Worm (Caenorhabditis elegans) whole organism, late embryonic: ENCODE results near the gene F58A6.5.
"Not testable (repeated sequence)": the region's sequence is repeated elsewhere in the genome, so short reads cannot be mapped to it uniquely, and the experiment has no call there.

Source experiments
- C08G9.2 ChIP-seq: sonication (generic microtip); optimal IDR thresholded peaks from 2 replicates; lab custom pipeline; 2016; ENCODE audit warnings: mild to moderate bottlenecking, missing genetic modification characterization, moderate library complexity, missing compliant biosample characterization
- C38D4.7 ChIP-seq: fragments of 200-800 bp; sonication (Bioruptor generic); optimal IDR thresholded peaks from 2 replicates; lab custom pipeline; 2018; ENCODE audit warnings: mild to moderate bottlenecking, missing genetic modification characterization, moderate library complexity, missing compliant biosample characterization
- F13H6.1 ChIP-seq: sonication (generic microtip); optimal IDR thresholded peaks from 2 replicates; lab custom pipeline; 2016; ENCODE audit warnings: missing genetic modification characterization, missing compliant biosample characterization
- K02D7.2 ChIP-seq: sonication (generic microtip); optimal IDR thresholded peaks from 2 replicates; lab custom pipeline; 2017; ENCODE audit warnings: mild to moderate bottlenecking, missing genetic modification characterization, missing compliant biosample characterization
- Y22D7AL.16 ChIP-seq: sonication (generic microtip); optimal IDR thresholded peaks from 2 replicates; lab custom pipeline; 2016; ENCODE audit warnings: missing genetic modification characterization, missing compliant biosample characterization
- ama-1 ChIP-seq: fragments of 150-350 bp; optimal IDR thresholded peaks from 2 replicates; lab custom pipeline; 2014
- ceh-14 ChIP-seq: sonication (generic microtip); optimal IDR thresholded peaks from 2 replicates; lab custom pipeline; 2016; ENCODE audit warnings: missing genotype, missing genetic modification characterization, missing compliant biosample characterization
- ceh-19 ChIP-seq: fragments of 200-800 bp; sonication (Bioruptor generic); optimal IDR thresholded peaks from 2 replicates; lab custom pipeline; 2018; ENCODE audit warnings: mild to moderate bottlenecking, missing genetic modification characterization, missing compliant biosample characterization
- ceh-2 ChIP-seq: sonication (generic microtip); optimal IDR thresholded peaks from 2 replicates; lab custom pipeline; 2016; ENCODE audit warnings: missing genotype, missing genetic modification characterization, missing compliant biosample characterization
- ceh-30 ChIP-seq: fragments of 150-350 bp; optimal IDR thresholded peaks from 2 replicates; lab custom pipeline; 2014; ENCODE audit warnings: missing biosample characterization, missing genetic modification characterization
- ceh-34 ChIP-seq: sonication (generic microtip); optimal IDR thresholded peaks from 2 replicates; lab custom pipeline; 2016; ENCODE audit warnings: mild to moderate bottlenecking, missing genetic modification characterization, missing compliant biosample characterization
- ceh-45 ChIP-seq: fragments of 200-800 bp; sonication (Bioruptor generic); IDR thresholded peaks from 2 replicates; pipeline ENCODE4 v1.3.6; 2022; ENCODE audit warnings: missing genetic modification reagents, missing genetic modification characterization, missing compliant biosample characterization
- ceh-48 ChIP-seq: sonication (generic microtip); optimal IDR thresholded peaks from 2 replicates; lab custom pipeline; 2016; ENCODE audit warnings: missing genetic modification characterization, inconsistent platforms, missing compliant biosample characterization
- ceh-6 ChIP-seq: fragments of 200-800 bp; sonication (Bioruptor generic); optimal IDR thresholded peaks from 2 replicates; lab custom pipeline; 2018; ENCODE audit warnings: mild to moderate bottlenecking, missing genetic modification characterization, missing compliant biosample characterization
- ceh-9 ChIP-seq: sonication (generic microtip); optimal IDR thresholded peaks from 2 replicates; lab custom pipeline; 2016; ENCODE audit warnings: mild to moderate bottlenecking, missing genetic modification characterization, inconsistent platforms, missing compliant biosample characterization
- dve-1 ChIP-seq: sonication (generic microtip); optimal IDR thresholded peaks from 2 replicates; lab custom pipeline; 2017; ENCODE audit warnings: antibody characterized with exemption, mild to moderate bottlenecking, missing genetic modification characterization, missing compliant biosample characterization
- fax-1 ChIP-seq: sonication (generic microtip); optimal IDR thresholded peaks from 2 replicates; lab custom pipeline; 2016; ENCODE audit warnings: missing genotype, missing genetic modification characterization, missing compliant biosample characterization
- fkh-10 ChIP-seq: fragments of 150-350 bp; optimal IDR thresholded peaks from 2 replicates; lab custom pipeline; 2014; ENCODE audit warnings: missing biosample characterization, missing genetic modification reagents, missing genetic modification characterization
- hlh-30 ChIP-seq: sonication (generic microtip); optimal IDR thresholded peaks from 2 replicates; lab custom pipeline; 2017; ENCODE audit warnings: antibody characterized with exemption, missing genetic modification characterization, missing compliant biosample characterization; ENCODE audit not compliant: insufficient read depth
- hlh-6 ChIP-seq: sonication (generic microtip); optimal IDR thresholded peaks from 2 replicates; lab custom pipeline; 2016; ENCODE audit warnings: missing genotype, missing genetic modification characterization, missing compliant biosample characterization
- hlh-8 ChIP-seq: sonication (generic microtip); optimal IDR thresholded peaks from 2 replicates; lab custom pipeline; 2016; ENCODE audit warnings: missing genotype, missing genetic modification characterization, missing compliant biosample characterization
- lim-6 ChIP-seq: sonication (generic microtip); optimal IDR thresholded peaks from 2 replicates; lab custom pipeline; 2016; ENCODE audit warnings: missing genetic modification characterization, missing compliant biosample characterization
- nfya-1 ChIP-seq: sonication (generic microtip); optimal IDR thresholded peaks from 2 replicates; lab custom pipeline; 2017; ENCODE audit warnings: missing genetic modification characterization, mild to moderate bottlenecking, missing compliant biosample characterization, antibody characterized with exemption, moderate library complexity
- nhr-232 ChIP-seq: sonication (generic microtip); optimal IDR thresholded peaks from 2 replicates; lab custom pipeline; 2016; ENCODE audit warnings: missing genetic modification characterization, missing compliant biosample characterization
- npax-4 ChIP-seq: sonication (generic microtip); optimal IDR thresholded peaks from 2 replicates; lab custom pipeline; 2016; ENCODE audit warnings: missing genetic modification characterization, missing compliant biosample characterization
- odd-2 ChIP-seq: sonication (generic microtip); optimal IDR thresholded peaks from 2 replicates; lab custom pipeline; 2017; ENCODE audit warnings: antibody characterized with exemption, mild to moderate bottlenecking, missing genetic modification characterization, missing compliant biosample characterization
- pat-9 ChIP-seq: fragments of 200-800 bp; sonication (Bioruptor generic); optimal IDR thresholded peaks from 2 replicates; lab custom pipeline; 2018; ENCODE audit warnings: mild to moderate bottlenecking, missing genetic modification characterization, moderate library complexity, missing compliant biosample characterization
- pha-2 ChIP-seq: sonication (generic microtip); optimal IDR thresholded peaks from 2 replicates; lab custom pipeline; 2017; ENCODE audit warnings: mild to moderate bottlenecking, missing genetic modification characterization, missing compliant biosample characterization
- pqm-1 ChIP-seq: sonication (generic microtip); optimal IDR thresholded peaks from 2 replicates; lab custom pipeline; 2016; ENCODE audit warnings: missing genetic modification characterization, missing compliant biosample characterization
- pros-1 ChIP-seq: fragments of 150-350 bp; optimal IDR thresholded peaks from 2 replicates; lab custom pipeline; 2014; ENCODE audit warnings: missing biosample characterization, missing genetic modification reagents, missing genetic modification characterization
- ref-2 ChIP-seq: sonication (generic microtip); optimal IDR thresholded peaks from 2 replicates; lab custom pipeline; 2016; ENCODE audit warnings: missing genetic modification characterization, missing compliant biosample characterization
- sdc-2 ChIP-seq: sonication (generic microtip); optimal IDR thresholded peaks from 2 replicates; lab custom pipeline; 2016; ENCODE audit warnings: missing genotype, missing genetic modification characterization, missing compliant biosample characterization
- sox-4 ChIP-seq: sonication (generic microtip); optimal IDR thresholded peaks from 2 replicates; lab custom pipeline; 2017; ENCODE audit warnings: mild to moderate bottlenecking, missing genetic modification characterization, inconsistent platforms, missing compliant biosample characterization
- syd-9 ChIP-seq: sonication (generic microtip); optimal IDR thresholded peaks from 2 replicates; lab custom pipeline; 2016; ENCODE audit warnings: mild to moderate bottlenecking, missing genetic modification characterization, moderate library complexity, missing compliant biosample characterization
- tbx-2 ChIP-seq: sonication (generic microtip); optimal IDR thresholded peaks from 2 replicates; lab custom pipeline; 2016; ENCODE audit warnings: missing genetic modification characterization, missing compliant biosample characterization
- tbx-7 ChIP-seq: sonication (generic microtip); optimal IDR thresholded peaks from 2 replicates; lab custom pipeline; 2016; ENCODE audit warnings: missing genotype, missing genetic modification characterization, missing compliant biosample characterization
- ttx-3 ChIP-seq: sonication (generic microtip); optimal IDR thresholded peaks from 2 replicates; lab custom pipeline; 2016; ENCODE audit warnings: missing genetic modification reagents, missing genetic modification characterization, missing compliant biosample characterization
- unc-3 ChIP-seq, 2 experiments: fragments of 200-800 bp in 1 of 2; sonication (Bioruptor generic) in 1 of 2; sonication (generic microtip) in 1 of 2; conservative IDR thresholded peaks in 1 of 2; optimal IDR thresholded peaks in 1 of 2; 2 replicates each; pipeline versions ENCODE4 v1.3.6 to Lab custom; 2016 to 2022; ENCODE audit warnings: missing compliant biosample characterization in 2 of 2, missing genetic modification characterization in 2 of 2, missing genetic modification reagents in 1 of 2
- unc-42 ChIP-seq: sonication (generic microtip); optimal IDR thresholded peaks from 2 replicates; lab custom pipeline; 2016; ENCODE audit warnings: missing genotype, missing genetic modification characterization, missing compliant biosample characterization
- zip-5 ChIP-seq: sonication (generic microtip); optimal IDR thresholded peaks from 2 replicates; lab custom pipeline; 2016; ENCODE audit warnings: missing genetic modification characterization, missing compliant biosample characterization
- ztf-16 ChIP-seq: sonication (generic microtip); optimal IDR thresholded peaks from 2 replicates; lab custom pipeline; 2017; ENCODE audit warnings: missing genetic modification characterization, missing compliant biosample characterization

The F58A6.5 gene

ce11 chrII:5163283-5163682, 15.0 kb upstream of the F58A6.5 start, which contains the start of gene srb-5:
Gene srb-5 (minus strand): TSS chrII:5163383.
- TF ChIP-seq hlh-30 (tag; lab: Kevin White, UChicago) (no peak), nhr-232 (tag; lab: Kevin White, UChicago) (no peak), ceh-6 (no peak), ceh-34 (tag; lab: Kevin White, UChicago) (no peak), Y22D7AL.16 (tag; lab: Kevin White, UChicago) (no peak), lim-6 (no peak), ceh-2 (tag; lab: Kevin White, UChicago) (no peak), zip-5 (tag; lab: Kevin White, UChicago) (no peak), C38D4.7 (GFP tag; lab: Kevin White, UChicago) (no peak), F13H6.1 (no peak), hlh-8 (tag; lab: Kevin White, UChicago) (no peak)

ce11 chrII:5161102-5161501, 12.9 kb upstream of the F58A6.5 start, which contains the start of gene C27D6.11:
Gene C27D6.11 (minus strand): TSS chrII:5161202.
- TF ChIP-seq odd-2 (no peak), ceh-34 (tag; lab: Kevin White, UChicago) (no peak), ceh-45 (GFP tag; lab: Robert Waterston, UW) (no peak), pqm-1 (tag; lab: Kevin White, UChicago) (no peak), ceh-14 (no peak), ref-2 (tag; lab: Kevin White, UChicago) (no peak), fax-1 (tag; lab: Kevin White, UChicago) (no peak), dve-1 (tag; lab: Kevin White, UChicago) (no peak), pat-9 (tag; lab: Kevin White, UChicago) (no peak), nhr-232 (tag; lab: Kevin White, UChicago) (no peak), ceh-2 (tag; lab: Kevin White, UChicago) (no peak), sdc-2 (tag; lab: Kevin White, UChicago) (no peak), fkh-10 (no peak)

ce11 chrII:5158774-5159173, 10.5 kb upstream of the F58A6.5 start, which contains the start of gene F58A6.9:
Gene F58A6.9 (minus strand): TSS chrII:5158874.
- not testable (repeated sequence) for TF ChIP-seq hlh-30 (tag; lab: Kevin White, UChicago); ceh-30 (tag; lab: Kevin White, UChicago); unc-3 (GFP tag; conservative IDR thresholded peaks at IDR 0.05; lab: Robert Waterston, UW); unc-3 (tag; optimal IDR thresholded peaks at IDR 0.05; lab: Kevin White, UChicago)

- TF ChIP-seq nfya-1 (tag; lab: Kevin White, UChicago) = no peak
- TF ChIP-seq ceh-19 (GFP tag; lab: Kevin White, UChicago) = no peak
- no peak for TF ChIP-seq ceh-9 (tag; lab: Kevin White, UChicago)
- TF ChIP-seq tbx-2 (tag; lab: Kevin White, UChicago) = no peak
- TF ChIP-seq ztf-16 (tag; lab: Kevin White, UChicago) = no peak
- no peak for TF ChIP-seq C08G9.2
- no peak for TF ChIP-seq npax-4
- no peak for TF ChIP-seq sox-4 (tag; lab: Kevin White, UChicago)
- TF ChIP-seq ama-1 = no peak
- TF ChIP-seq lim-6 = no peak
- TF ChIP-seq hlh-8 (tag; lab: Kevin White, UChicago) = no peak
- TF ChIP-seq hlh-6 (tag; lab: Kevin White, UChicago) = no peak
These were observed 9.3 kb upstream of the F58A6.5 start, which contains the start of gene srb-13 for ce11 chrII:5157525-5157924. Gene srb-13 (minus strand): TSS chrII:5157625.

ce11 chrII:5156983-5157382, 8.7 kb upstream of the F58A6.5 start, which contains the start of gene msp-45:
Gene msp-45 (minus strand): TSS chrII:5157083.
- TF ChIP-seq tbx-7 (tag; lab: Kevin White, UChicago) (no peak), hlh-6 (tag; lab: Kevin White, UChicago) (no peak), ttx-3 (tag; lab: Kevin White, UChicago) (no peak), ceh-14 (no peak), ceh-48 (tag; lab: Kevin White, UChicago) (no peak), pros-1 (tag; lab: Kevin White, UChicago) (no peak), pha-2 (tag; lab: Kevin White, UChicago) (no peak), unc-3 (GFP tag; conservative IDR thresholded peaks at IDR 0.05; lab: Robert Waterston, UW) (no peak), unc-3 (tag; optimal IDR thresholded peaks at IDR 0.05; lab: Kevin White, UChicago) (no peak), syd-9 (tag; lab: Kevin White, UChicago) (no peak), odd-2 (no peak), Y22D7AL.16 (tag; lab: Kevin White, UChicago) (no peak), ceh-30 (tag; lab: Kevin White, UChicago) (no peak), hlh-8 (tag; lab: Kevin White, UChicago) (no peak), nfya-1 (tag; lab: Kevin White, UChicago) (no peak), F13H6.1 (no peak), K02D7.2 (no peak), unc-42 (no peak)
